Fruit fly (Drosophila melanogaster) whole organism, prepupa: ENCODE results near the gene emc.
A peak's percentile ranks its signal among the peaks of the same experiment; 100 is the strongest.

Experiments used
- CG10631 ChIP-seq: fragments of 200-800 bp; sonication (Bioruptor generic); optimal IDR thresholded peaks from 2 replicates; lab custom pipeline; 2016; ENCODE audit warnings: missing biosample characterization, missing genetic modification characterization
- CG10669 ChIP-seq: fragments of 200-800 bp; sonication (Bioruptor generic); optimal IDR thresholded peaks from 3 replicates; lab custom pipeline; 2018; ENCODE audit warnings: missing biosample characterization, mild to moderate bottlenecking, missing genetic modification characterization, moderate library complexity
- CG11762 ChIP-seq: fragments of 200-800 bp; sonication (Bioruptor generic); optimal IDR thresholded peaks from 3 replicates; lab custom pipeline; 2016; ENCODE audit warnings: missing biosample characterization, missing genetic modification characterization; ENCODE audit not compliant: insufficient read depth
- CG11902 ChIP-seq: fragments of 200-800 bp; sonication (Bioruptor generic); optimal IDR thresholded peaks from 3 replicates; lab custom pipeline; 2016; ENCODE audit warnings: missing biosample characterization, missing genetic modification characterization
- CG15336 ChIP-seq: fragments of 200-800 bp; sonication (Bioruptor generic); IDR thresholded peaks from 2 replicates; pipeline ENCODE4 v1.3.6; 2022; ENCODE audit warnings: missing biosample characterization, missing genetic modification characterization
- CG1621 ChIP-seq: fragments of 200-800 bp; sonication (Bioruptor generic); optimal IDR thresholded peaks from 3 replicates; lab custom pipeline; 2018; ENCODE audit warnings: missing biosample characterization, mild to moderate bottlenecking, missing genetic modification characterization
- CG31627 ChIP-seq: fragments of 200-800 bp; sonication (Bioruptor generic); optimal IDR thresholded peaks from 3 replicates; lab custom pipeline; 2016; ENCODE audit warnings: missing biosample characterization, missing genetic modification characterization
- CG34406 ChIP-seq: fragments of 200-800 bp; sonication (Bioruptor generic); optimal IDR thresholded peaks from 3 replicates; lab custom pipeline; 2016; ENCODE audit warnings: missing biosample characterization, missing genetic modification characterization
- CG3919 ChIP-seq: fragments of 200-800 bp; sonication (Bioruptor generic); optimal IDR thresholded peaks from 3 replicates; lab custom pipeline; 2016; ENCODE audit warnings: missing biosample characterization, missing genetic modification characterization
- CG4318 ChIP-seq: fragments of 200-800 bp; sonication (Bioruptor generic); optimal IDR thresholded peaks from 3 replicates; lab custom pipeline; 2017; ENCODE audit warnings: missing biosample characterization, mild to moderate bottlenecking, missing genetic modification characterization
- CG6163 ChIP-seq: fragments of 200-800 bp; sonication (Bioruptor generic); IDR thresholded peaks from 3 replicates; pipeline ENCODE4 v1.3.6; 2022; ENCODE audit warnings: missing biosample characterization, missing genetic modification characterization
- CG6276 ChIP-seq: fragments of 200-800 bp; sonication (Bioruptor generic); optimal IDR thresholded peaks from 2 replicates; lab custom pipeline; 2017; ENCODE audit warnings: missing biosample characterization, mild to moderate bottlenecking, missing genetic modification characterization
- CG6792 ChIP-seq: fragments of 200-800 bp; sonication (Bioruptor generic); optimal IDR thresholded peaks from 3 replicates; lab custom pipeline; 2016; ENCODE audit warnings: missing biosample characterization, missing genetic modification characterization
- CG6854 ChIP-seq: fragments of 200-800 bp; sonication (Bioruptor generic); optimal IDR thresholded peaks from 2 replicates; lab custom pipeline; 2017; ENCODE audit warnings: missing biosample characterization, mild to moderate bottlenecking, missing genetic modification characterization
- CG8319 ChIP-seq: fragments of 200-800 bp; sonication (Bioruptor generic); optimal IDR thresholded peaks from 3 replicates; lab custom pipeline; 2016; ENCODE audit warnings: missing biosample characterization, missing genetic modification characterization
- CG8632 ChIP-seq: fragments of 200-800 bp; sonication (Bioruptor generic); optimal IDR thresholded peaks from 3 replicates; lab custom pipeline; 2016; ENCODE audit warnings: missing biosample characterization, missing genetic modification characterization
- CG9139 ChIP-seq: fragments of 200-800 bp; sonication (Bioruptor generic); optimal IDR thresholded peaks from 3 replicates; lab custom pipeline; 2017; ENCODE audit warnings: missing biosample characterization, mild to moderate bottlenecking, missing genetic modification characterization
- Eip75B ChIP-seq: fragments of 200-800 bp; sonication (Bioruptor generic); optimal IDR thresholded peaks from 3 replicates; lab custom pipeline; 2016; ENCODE audit warnings: missing biosample characterization, missing genetic modification characterization
- Eip78C ChIP-seq: fragments of 200-800 bp; sonication (Bioruptor generic); peaks from one replicate; lab custom pipeline; 2016; ENCODE audit warnings: missing biosample characterization, missing genetic modification characterization
- Ets21C ChIP-seq: fragments of 200-800 bp; sonication (Bioruptor generic); optimal IDR thresholded peaks from 3 replicates; lab custom pipeline; 2016; ENCODE audit warnings: missing biosample characterization, missing genetic modification characterization
- Gug ChIP-seq: fragments of 200-800 bp; sonication (Bioruptor generic); IDR thresholded peaks from 2 replicates; pipeline ENCODE4 v1.3.6; 2022; ENCODE audit warnings: missing biosample characterization, missing genetic modification characterization
- Hr39 ChIP-seq: fragments of 200-800 bp; sonication (Bioruptor generic); optimal IDR thresholded peaks from 2 replicates; lab custom pipeline; 2016; ENCODE audit warnings: missing biosample characterization, missing genetic modification characterization
- Hr4 ChIP-seq: fragments of 200-800 bp; sonication (Bioruptor generic); optimal IDR thresholded peaks from 3 replicates; lab custom pipeline; 2016; ENCODE audit warnings: missing biosample characterization, missing genetic modification characterization
- Lpt ChIP-seq: fragments of 200-800 bp; sonication (Bioruptor generic); optimal IDR thresholded peaks from 3 replicates; lab custom pipeline; 2016; ENCODE audit warnings: missing biosample characterization, missing genetic modification characterization
- Smox ChIP-seq: fragments of 200-800 bp; sonication (Bioruptor generic); optimal IDR thresholded peaks from 3 replicates; lab custom pipeline; 2016; ENCODE audit warnings: missing biosample characterization, missing genetic modification characterization
- Sox102F ChIP-seq: fragments of 200-800 bp; sonication (Bioruptor generic); optimal IDR thresholded peaks from 2 replicates; lab custom pipeline; 2016; ENCODE audit warnings: missing biosample characterization, mild to moderate bottlenecking, missing genetic modification characterization
- Sox14 ChIP-seq: fragments of 200-800 bp; sonication (Bioruptor generic); optimal IDR thresholded peaks from 3 replicates; lab custom pipeline; 2016; ENCODE audit warnings: missing biosample characterization, missing genetic modification characterization
- Sox15 ChIP-seq: fragments of 200-800 bp; sonication (Bioruptor generic); optimal IDR thresholded peaks from 3 replicates; lab custom pipeline; 2016; ENCODE audit warnings: missing biosample characterization, missing genetic modification characterization
- acj6 ChIP-seq: fragments of 200-800 bp; sonication (Bioruptor generic); optimal IDR thresholded peaks from 3 replicates; lab custom pipeline; 2016; ENCODE audit warnings: missing biosample characterization, missing genetic modification characterization
- cyc ChIP-seq: fragments of 200-800 bp; sonication (Bioruptor generic); optimal IDR thresholded peaks from 3 replicates; lab custom pipeline; 2016; ENCODE audit warnings: missing biosample characterization, missing genetic modification characterization
- dac ChIP-seq: fragments of 200-800 bp; sonication (Bioruptor generic); optimal IDR thresholded peaks from 2 replicates; lab custom pipeline; 2017; ENCODE audit warnings: missing biosample characterization, mild to moderate bottlenecking, missing genetic modification characterization
- eg ChIP-seq: fragments of 200-800 bp; sonication (Bioruptor generic); IDR thresholded peaks from 3 replicates; pipeline ENCODE4 v1.3.6; 2022; ENCODE audit warnings: missing biosample characterization, missing genetic modification characterization
- esn ChIP-seq: fragments of 200-800 bp; sonication (Bioruptor generic); optimal IDR thresholded peaks from 2 replicates; lab custom pipeline; 2016; ENCODE audit warnings: missing biosample characterization, mild to moderate bottlenecking, missing genetic modification characterization, moderate library complexity
- fd59A ChIP-seq: fragments of 200-800 bp; sonication (Bioruptor generic); optimal IDR thresholded peaks from 2 replicates; lab custom pipeline; 2017; ENCODE audit warnings: missing biosample characterization, mild to moderate bottlenecking, missing genetic modification characterization, missing genetic modification reagents
- fd85E ChIP-seq: fragments of 200-800 bp; sonication (Bioruptor generic); optimal IDR thresholded peaks from 3 replicates; lab custom pipeline; 2016; ENCODE audit warnings: missing biosample characterization, missing genetic modification characterization
- fkh ChIP-seq: fragments of 200-800 bp; sonication (Bioruptor generic); optimal IDR thresholded peaks from 3 replicates; lab custom pipeline; 2017; ENCODE audit warnings: missing biosample characterization, mild to moderate bottlenecking, missing genetic modification characterization, moderate library complexity
- lz ChIP-seq: fragments of 200-800 bp; sonication (Bioruptor generic); optimal IDR thresholded peaks from 3 replicates; lab custom pipeline; 2016; ENCODE audit warnings: missing biosample characterization, missing genetic modification characterization
- net ChIP-seq: fragments of 200-800 bp; sonication (Bioruptor generic); optimal IDR thresholded peaks from 3 replicates; lab custom pipeline; 2016; ENCODE audit warnings: missing biosample characterization, missing genetic modification characterization
- pdm3 ChIP-seq: fragments of 200-800 bp; sonication (Bioruptor generic); optimal IDR thresholded peaks from 3 replicates; lab custom pipeline; 2016; ENCODE audit warnings: missing biosample characterization, missing genetic modification characterization
- salr ChIP-seq, 2 experiments: fragments of 200-800 bp; sonication (Bioruptor generic); optimal IDR thresholded peaks; 3 replicates each; lab custom pipeline; 2016 to 2018; ENCODE audit warnings: missing biosample characterization in 2 of 2, missing genetic modification characterization in 2 of 2, mild to moderate bottlenecking in 1 of 2
- spab ChIP-seq: fragments of 200-800 bp; sonication (Bioruptor generic); optimal IDR thresholded peaks from 2 replicates; lab custom pipeline; 2017; ENCODE audit warnings: missing biosample characterization, mild to moderate bottlenecking, missing genetic modification characterization, missing genetic modification reagents
- ss ChIP-seq, 2 experiments: fragments of 200-800 bp; sonication (Bioruptor generic); optimal IDR thresholded peaks; 2 replicates in 1 of 2; 3 replicates in 1 of 2; lab custom pipeline; 2017 to 2018; ENCODE audit warnings: mild to moderate bottlenecking in 2 of 2, missing biosample characterization in 2 of 2, missing genetic modification characterization in 2 of 2, moderate library complexity in 1 of 2
- svp ChIP-seq: fragments of 200-800 bp; sonication (Bioruptor generic); peaks from one replicate; lab custom pipeline; 2016; ENCODE audit warnings: missing biosample characterization, missing genetic modification characterization
- vri ChIP-seq: fragments of 200-800 bp; sonication (Bioruptor generic); optimal IDR thresholded peaks from 3 replicates; lab custom pipeline; 2016; ENCODE audit warnings: missing biosample characterization, mild to moderate bottlenecking, missing genetic modification characterization

The emc gene

dm6 chr3L:785726-786351 is 36.6 kb downstream of the emc start (continued):
- TF ChIP-seq lz (GFP tag; lab: Kevin White, UChicago) (peak; percentile 78), eg (GFP tag; lab: Robert Waterston, UW) (peak; percentile 39; the same call in 2 of the 3 replicates), CG6854 (GFP tag; lab: Kevin White, UChicago) (no peak), esn (peak; percentile 77), Smox (GFP tag; lab: Kevin White, UChicago) (peak; percentile 70), Gug (GFP tag; lab: Robert Waterston, UW) (no peak), CG8319 (GFP tag; lab: Kevin White, UChicago) (peak; percentile 36), CG11762 (GFP tag; lab: Kevin White, UChicago) (peak; percentile 43), CG6792 (GFP tag; lab: Kevin White, UChicago) (peak; percentile 66), CG6163 (GFP tag; lab: Robert Waterston, UW) (peak; percentile 43; the same call in 1 of the 3 replicates), fd59A (no peak), CG3919 (GFP tag; lab: Kevin White, UChicago) (peak; percentile 67), Hr4 (GFP tag; lab: Kevin White, UChicago) (peak; percentile 27), CG8632 (GFP tag; lab: Kevin White, UChicago) (peak; percentile 58), CG15336 (GFP tag; lab: Robert Waterston, UW) (no peak), CG31627 (peak; percentile 77), cyc (GFP tag; lab: Kevin White, UChicago) (peak; percentile 88), Ets21C (GFP tag; lab: Kevin White, UChicago) (peak; percentile 68), spab (GFP tag; lab: Kevin White, UChicago) (peak; percentile 57), net (GFP tag; lab: Kevin White, UChicago) (peak; percentile 47), pdm3 (GFP tag; lab: Kevin White, UChicago) (peak; percentile 52), CG6276 (no peak), Sox102F (GFP tag; lab: Kevin White, UChicago) (peak; percentile 65)

dm6 chr3L:786835-787234 is 37.6 kb downstream of the emc start:
- no peak for TF ChIP-seq net (GFP tag; lab: Kevin White, UChicago)
- TF ChIP-seq CG6163 (GFP tag; lab: Robert Waterston, UW): no peak
- TF ChIP-seq svp (GFP tag; lab: Kevin White, UChicago): no peak
- no peak for TF ChIP-seq Hr39
- TF ChIP-seq CG10631 (GFP tag; lab: Kevin White, UChicago): no peak
- no peak for TF ChIP-seq CG15336 (GFP tag; lab: Robert Waterston, UW)
- no peak for TF ChIP-seq CG34406 (GFP tag; lab: Kevin White, UChicago)
- no peak for TF ChIP-seq esn
- no peak for TF ChIP-seq fd85E (GFP tag; lab: Kevin White, UChicago)
- TF ChIP-seq CG3919 (GFP tag; lab: Kevin White, UChicago): no peak
- TF ChIP-seq CG11762 (GFP tag; lab: Kevin White, UChicago): no peak
- TF ChIP-seq Ets21C (GFP tag; lab: Kevin White, UChicago): no peak
- TF ChIP-seq ss (GFP tag; optimal IDR thresholded peaks at IDR 0.05; lab: Kevin White, UChicago): no peak

dm6 chr3L:787635-788034 is 38.4 kb downstream of the emc start:
- TF ChIP-seq fd59A (no peak), vri (GFP tag; lab: Kevin White, UChicago) (no peak), CG10669 (GFP tag; lab: Kevin White, UChicago) (no peak), CG34406 (GFP tag; lab: Kevin White, UChicago) (peak; percentile 24), CG11762 (GFP tag; lab: Kevin White, UChicago) (peak; percentile 57), CG4318 (GFP tag; lab: Kevin White, UChicago) (peak; percentile 93), dac (peak; percentile 90), CG6163 (GFP tag; lab: Robert Waterston, UW) (peak; percentile 92), Hr4 (GFP tag; lab: Kevin White, UChicago) (peak; percentile 95), Ets21C (GFP tag; lab: Kevin White, UChicago) (no peak), CG6792 (GFP tag; lab: Kevin White, UChicago) (no peak), CG6276 (peak; percentile 91), net (GFP tag; lab: Kevin White, UChicago) (peak; percentile 75), Eip75B (peak; percentile 34), salr (GFP tag; optimal IDR thresholded peaks at IDR 0.05; lab: Kevin White, UChicago) (peak in 1 of 2 experiments; percentile 79), acj6 (GFP tag; lab: Kevin White, UChicago) (peak; percentile 60), Lpt (GFP tag; lab: Kevin White, UChicago) (peak; percentile 91), Eip78C (GFP tag; lab: Kevin White, UChicago) (peak; percentile 89), CG11902 (GFP tag; lab: Kevin White, UChicago) (no peak), CG6854 (GFP tag; lab: Kevin White, UChicago) (no peak), CG1621 (tag; lab: Kevin White, UChicago) (no peak), fkh (GFP tag; lab: Kevin White, UChicago) (no peak), Sox15 (GFP tag; lab: Kevin White, UChicago) (no peak), pdm3 (GFP tag; lab: Kevin White, UChicago) (peak; percentile 73), eg (GFP tag; lab: Robert Waterston, UW) (peak; percentile 96), ss (GFP tag; optimal IDR thresholded peaks at IDR 0.05; lab: Kevin White, UChicago) (peak in 1 of 2 experiments; percentile 3), CG9139 (no peak), Sox14 (GFP tag; lab: Kevin White, UChicago) (peak; percentile 77), lz (GFP tag; lab: Kevin White, UChicago) (no peak)
